Worm (Caenorhabditis elegans): ENCODE results near the gene nspb-3.

Gene nspb-3

ce11 chrIV:6585397-6585921 is 9.3 kb downstream of the nspb-3 start, which contains the start of the genes F38A5.2 and dnj-11 (continued):
- TF ChIP-seq skn-1 (tag; optimal IDR thresholded peaks at IDR 0.05) (peak; percentile 83), R02D3.7 (tag; optimal IDR thresholded peaks at IDR 0.05) (peak; percentile 68), nfya-1 (tag; optimal IDR thresholded peaks at IDR 0.05; ENCODE audit: insufficient read depth) (peak; percentile 86), fkh-2 (tag; optimal IDR thresholded peaks at IDR 0.05) (no peak), ztf-11 (tag; optimal IDR thresholded peaks at IDR 0.05) (no peak)

- TF ChIP-seq R02D3.7 (tag; optimal IDR thresholded peaks at IDR 0.05) (no peak), nhr-23 (tag; optimal IDR thresholded peaks at IDR 0.05) (no peak), nhr-237 (tag; optimal IDR thresholded peaks at IDR 0.05) (no peak), skn-1 (tag; optimal IDR thresholded peaks at IDR 0.05) (no peak), nhr-77 (tag; optimal IDR thresholded peaks at IDR 0.05) (no peak), ama-1 (optimal IDR thresholded peaks at IDR 0.05) (no peak), elt-2 (tag; optimal IDR thresholded peaks at IDR 0.05) (no peak), nhr-11 (tag; optimal IDR thresholded peaks at IDR 0.05) (no peak), jun-1 (tag; optimal IDR thresholded peaks at IDR 0.05) (no peak), nhr-76 (tag; optimal IDR thresholded peaks at IDR 0.05) (no peak), ceh-16 (tag; optimal IDR thresholded peaks at IDR 0.05) (no peak), eor-1 (tag; optimal IDR thresholded peaks at IDR 0.05) (no peak), egl-27 (tag; optimal IDR thresholded peaks at IDR 0.05) (no peak), unc-39 (tag; optimal IDR thresholded peaks at IDR 0.05) (no peak), nhr-28 (tag; optimal IDR thresholded peaks at IDR 0.05) (no peak), ZK546.5 (tag; optimal IDR thresholded peaks at IDR 0.05) (no peak), elt-1 (tag; optimal IDR thresholded peaks at IDR 0.05) (no peak), fos-1 (tag; optimal IDR thresholded peaks at IDR 0.05) (no peak), nhr-25 (tag; optimal IDR thresholded peaks at IDR 0.05) (no peak), ceh-82 (tag; optimal IDR thresholded peaks at IDR 0.05) (no peak)
Measured at ce11 chrIV:6582604-6583003, 12.2 kb downstream of the nspb-3 start, which contains the start of gene odr-8. Gene odr-8, minus strand, starts transcription at chrIV:6582704.

ce11 chrIV:6581658-6582057 is 13.1 kb downstream of the nspb-3 start:
- TF ChIP-seq elt-1 (tag; optimal IDR thresholded peaks at IDR 0.05) (no peak), elt-2 (tag; optimal IDR thresholded peaks at IDR 0.05) (no peak), nhr-11 (tag; optimal IDR thresholded peaks at IDR 0.05) (no peak), ZK546.5 (tag; optimal IDR thresholded peaks at IDR 0.05) (no peak), pqm-1 (tag; optimal IDR thresholded peaks at IDR 0.05) (no peak), ceh-28 (tag; optimal IDR thresholded peaks at IDR 0.05) (no peak), mdl-1 (tag; optimal IDR thresholded peaks at IDR 0.05) (no peak), nhr-25 (tag; optimal IDR thresholded peaks at IDR 0.05) (no peak), mml-1 (tag; optimal IDR thresholded peaks at IDR 0.05) (no peak), nhr-12 (tag; optimal IDR thresholded peaks at IDR 0.05) (no peak), nhr-28 (tag; optimal IDR thresholded peaks at IDR 0.05) (no peak), nhr-76 (tag; optimal IDR thresholded peaks at IDR 0.05) (no peak)

ce11 chrIV:6577914-6578313 is 16.9 kb downstream of the nspb-3 start, which contains the start of gene C43G2.3:
Gene C43G2.3, plus strand, starts transcription at chrIV:6578214.
- TF ChIP-seq unc-39 (tag; optimal IDR thresholded peaks at IDR 0.05) (no peak), daf-12 (tag; optimal IDR thresholded peaks at IDR 0.05) (no peak), ZK546.5 (tag; optimal IDR thresholded peaks at IDR 0.05) (no peak), nhr-25 (tag; optimal IDR thresholded peaks at IDR 0.05) (no peak), lsy-12 (tag; optimal IDR thresholded peaks at IDR 0.05) (no peak), fkh-2 (tag; optimal IDR thresholded peaks at IDR 0.05) (no peak), egl-27 (tag; optimal IDR thresholded peaks at IDR 0.05) (no peak), hmg-11 (tag; optimal IDR thresholded peaks at IDR 0.05) (no peak), eor-1 (tag; optimal IDR thresholded peaks at IDR 0.05) (no peak), unc-62 (GFP tag; optimal IDR thresholded peaks at IDR 0.05) (no peak), elt-2 (tag; optimal IDR thresholded peaks at IDR 0.05) (no peak), egl-5 (tag; optimal IDR thresholded peaks at IDR 0.05) (no peak)

ce11 chrIV:6576728-6577101 is 18.1 kb downstream of the nspb-3 start:
- TF ChIP-seq elt-2 (tag; optimal IDR thresholded peaks at IDR 0.05) (peak; percentile 53), mml-1 (tag; optimal IDR thresholded peaks at IDR 0.05) (no peak), eor-1 (tag; optimal IDR thresholded peaks at IDR 0.05) (no peak), skn-1 (tag; optimal IDR thresholded peaks at IDR 0.05) (no peak), fos-1 (tag; optimal IDR thresholded peaks at IDR 0.05) (no peak), ztf-4 (tag; optimal IDR thresholded peaks at IDR 0.05) (no peak), ZK546.5 (tag; optimal IDR thresholded peaks at IDR 0.05) (no peak), unc-39 (tag; optimal IDR thresholded peaks at IDR 0.05) (no peak), nhr-11 (tag; optimal IDR thresholded peaks at IDR 0.05) (no peak), nhr-237 (tag; optimal IDR thresholded peaks at IDR 0.05) (no peak), daf-12 (tag; optimal IDR thresholded peaks at IDR 0.05) (no peak), nhr-25 (tag; optimal IDR thresholded peaks at IDR 0.05) (peak; percentile 81), pha-4 (tag; optimal IDR thresholded peaks at IDR 0.05) (peak; percentile 80), egl-5 (tag; optimal IDR thresholded peaks at IDR 0.05) (no peak), nhr-76 (tag; optimal IDR thresholded peaks at IDR 0.05) (no peak), nhr-23 (tag; optimal IDR thresholded peaks at IDR 0.05) (peak; percentile 76), R02D3.7 (tag; optimal IDR thresholded peaks at IDR 0.05) (peak; percentile 12), ceh-16 (tag; optimal IDR thresholded peaks at IDR 0.05) (no peak), ceh-9 (tag; optimal IDR thresholded peaks at IDR 0.05) (no peak), nfya-1 (tag; optimal IDR thresholded peaks at IDR 0.05; ENCODE audit: insufficient read depth) (peak; percentile 59), ceh-82 (tag; optimal IDR thresholded peaks at IDR 0.05) (no peak), lin-39 (tag; optimal IDR thresholded peaks at IDR 0.05) (no peak), jun-1 (tag; optimal IDR thresholded peaks at IDR 0.05) (peak; percentile 17), lsy-12 (tag; optimal IDR thresholded peaks at IDR 0.05) (peak; percentile 11), ceh-28 (tag; optimal IDR thresholded peaks at IDR 0.05) (peak; percentile 3), lin-15B (tag; optimal IDR thresholded peaks at IDR 0.05) (peak; percentile 30), hmg-11 (tag; optimal IDR thresholded peaks at IDR 0.05) (peak; percentile 58), snpc-4 (tag; optimal IDR thresholded peaks at IDR 0.05) (no peak), nhr-67 (tag; optimal IDR thresholded peaks at IDR 0.05) (no peak), fkh-2 (tag; optimal IDR thresholded peaks at IDR 0.05) (no peak), nhr-77 (tag; optimal IDR thresholded peaks at IDR 0.05) (no peak), pqm-1 (tag; optimal IDR thresholded peaks at IDR 0.05) (peak; percentile 50), mdl-1 (tag; optimal IDR thresholded peaks at IDR 0.05) (no peak)

Data from whole organism, L3 larva.